Worm (Caenorhabditis elegans) whole organism, L4 larva: ENCODE measurements around the gene mel-46.

Experiments
- ZK546.5 ChIP-seq, 2 experiments: sonication (generic microtip); optimal IDR thresholded peaks; 2 replicates each; lab custom pipeline; 2017; ENCODE audit warnings: missing biosample characterization in 2 of 2, missing genetic modification characterization in 2 of 2
- aly-2 ChIP-seq: sonication (generic microtip); optimal IDR thresholded peaks from 2 replicates; lab custom pipeline; 2018; ENCODE audit warnings: missing biosample characterization, missing genetic modification characterization
- ceh-32 ChIP-seq: sonication (generic microtip); optimal IDR thresholded peaks from 2 replicates; lab custom pipeline; 2016; ENCODE audit warnings: mild to moderate bottlenecking, missing genetic modification characterization, missing compliant biosample characterization; ENCODE audit not compliant: poor library complexity
- dpl-1 ChIP-seq: fragments of 150-350 bp; optimal IDR thresholded peaks from 2 replicates; lab custom pipeline; 2014; ENCODE audit warnings: missing biosample characterization, missing genetic modification reagents, missing genetic modification characterization
- jun-1 ChIP-seq: fragments of 150-350 bp; optimal IDR thresholded peaks from 2 replicates; lab custom pipeline; 2014; ENCODE audit warnings: missing biosample characterization, missing genetic modification reagents, missing genetic modification characterization
- lin-13 ChIP-seq: fragments of 150-350 bp; optimal IDR thresholded peaks from 2 replicates; lab custom pipeline; 2014; ENCODE audit warnings: missing biosample characterization, missing genetic modification reagents, missing genetic modification characterization
- madf-5 ChIP-seq, 2 experiments: fragments of 200-800 bp; sonication (Bioruptor generic); IDR thresholded peaks; 2 replicates each; pipeline ENCODE4 v1.3.6; 2022; ENCODE audit warnings: missing compliant biosample characterization in 2 of 2, missing genetic modification characterization in 2 of 2
- nhr-10 ChIP-seq: fragments of 150-350 bp; optimal IDR thresholded peaks from 2 replicates; lab custom pipeline; 2014; ENCODE audit warnings: missing biosample characterization, missing genetic modification characterization
- nhr-11 ChIP-seq: fragments of 150-350 bp; optimal IDR thresholded peaks from 2 replicates; lab custom pipeline; 2014; ENCODE audit warnings: missing biosample characterization, missing genetic modification characterization
- pha-4 ChIP-seq, 2 experiments: fragments of 150-350 bp in 1 of 2; fragments of 200-800 bp in 1 of 2; sonication (Bioruptor generic) in 1 of 2; IDR thresholded peaks in 1 of 2; optimal IDR thresholded peaks in 1 of 2; 2 replicates each; pipeline versions ENCODE4 v1.3.6 to Lab custom; 2014 to 2022; ENCODE audit warnings: missing genetic modification characterization in 2 of 2, missing genetic modification reagents in 2 of 2, missing biosample characterization in 1 of 2, missing compliant biosample characterization in 1 of 2
- sdz-12 ChIP-seq: fragments of 200-800 bp; sonication (Bioruptor generic); optimal IDR thresholded peaks from 2 replicates; lab custom pipeline; 2018; ENCODE audit warnings: mild to moderate bottlenecking, missing genetic modification characterization, missing compliant biosample characterization
- unc-39 ChIP-seq: sonication (generic microtip); optimal IDR thresholded peaks from 2 replicates; lab custom pipeline; 2017; ENCODE audit warnings: missing biosample characterization, missing genetic modification characterization
- unc-62 ChIP-seq, 3 experiments: fragments of 150-350 bp in 1 of 3; sonication (generic microtip); optimal IDR thresholded peaks in 2 of 3; peaks in 1 of 3; 1 replicate in 1 of 3; 2 replicates in 2 of 3; lab custom pipeline; 2014 to 2017; ENCODE audit warnings: missing biosample characterization in 3 of 3, missing genetic modification characterization in 3 of 3, missing genetic modification reagents in 3 of 3, missing genotype in 1 of 3

ce11 chrIV:16831366-16831765 is 31.9 kb downstream of the mel-46 start, which contains the start of gene clec-194:
- no peak for TF ChIP-seq dpl-1 (GFP tag; lab: Kevin White, UChicago)
- TF ChIP-seq aly-2 (tag; lab: Kevin White, UChicago) = no peak
- TF ChIP-seq unc-39 (tag; lab: Kevin White, UChicago) = no peak
- TF ChIP-seq madf-5 (GFP tag; IDR thresholded peaks at IDR 0.05; lab: Robert Waterston, UW) = no peak
- TF ChIP-seq pha-4 (GFP tag; IDR thresholded peaks at IDR 0.05; lab: Robert Waterston, UW) = no peak
- TF ChIP-seq pha-4 (tag; optimal IDR thresholded peaks at IDR 0.05; lab: Kevin White, UChicago) = no peak
- no peak for TF ChIP-seq nhr-10 (tag; lab: Kevin White, UChicago)
- no peak for TF ChIP-seq unc-62 (GFP tag; optimal IDR thresholded peaks at IDR 0.05 in 1 of 2; lab: Kevin White, UChicago)
- TF ChIP-seq unc-62 (tag; optimal IDR thresholded peaks at IDR 0.05; lab: Kevin White, UChicago) = no peak
- TF ChIP-seq lin-13 (GFP tag; lab: Kevin White, UChicago) = no peak
- no peak for TF ChIP-seq nhr-11 (tag; lab: Kevin White, UChicago)
- TF ChIP-seq ceh-32 (tag; lab: Kevin White, UChicago) = no peak
- no peak for TF ChIP-seq sdz-12 (GFP tag; lab: Kevin White, UChicago)
- TF ChIP-seq jun-1 (tag; lab: Kevin White, UChicago) = no peak
- no peak for TF ChIP-seq ZK546.5 (tag; optimal IDR thresholded peaks at IDR 0.05; lab: Kevin White, UChicago)
